Worm (Caenorhabditis elegans): ENCODE results near the gene Y38F1A.7.

Y38F1A.7 gene

DNA sequence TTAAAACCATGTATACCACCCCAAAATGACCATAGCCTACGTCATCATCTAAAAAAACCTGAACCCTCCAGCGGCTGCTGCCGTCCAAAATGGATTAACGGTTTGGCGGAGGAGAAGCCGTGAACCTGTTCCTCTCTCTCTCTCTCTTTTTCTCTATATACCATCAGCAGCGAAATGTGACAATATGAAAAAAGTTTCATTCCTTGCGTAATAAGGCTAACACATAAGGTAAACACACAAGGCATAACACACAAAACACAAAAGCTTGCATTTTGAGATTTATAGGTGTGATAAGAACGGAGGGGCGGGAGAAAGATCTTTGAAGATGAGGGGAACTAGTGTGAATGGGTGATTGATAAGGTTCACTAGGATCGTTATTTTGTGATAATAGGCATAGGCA is 36.3 kb downstream of the Y38F1A.7 start:
- TF ChIP-seq W03F9.2 (tag; optimal IDR thresholded peaks at IDR 0.05) (no peak), him-1 (tag; optimal IDR thresholded peaks at IDR 0.05) (no peak), dao-5 (tag; optimal IDR thresholded peaks at IDR 0.05) (no peak)

DNA sequence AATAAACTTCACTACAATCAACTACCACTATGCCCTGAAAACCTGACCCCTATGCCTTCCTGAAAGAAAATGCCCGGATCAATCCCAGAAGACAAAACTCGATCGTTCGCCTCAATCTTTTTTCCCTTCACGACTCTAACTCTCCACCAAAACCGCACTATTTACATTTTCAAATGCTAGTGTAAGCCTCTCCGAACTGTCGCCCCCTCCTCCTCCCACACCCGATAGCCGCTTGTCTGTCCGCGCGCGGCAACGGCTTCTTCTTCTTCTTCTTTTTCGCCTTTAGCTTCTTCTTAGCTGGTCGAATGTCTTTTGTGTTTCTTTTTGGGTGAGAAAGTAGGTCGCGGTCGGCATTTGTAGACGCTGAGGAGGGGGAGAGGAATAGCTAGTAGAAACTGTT is 37.4 kb downstream of the Y38F1A.7 start:
- TF ChIP-seq him-1 (tag; optimal IDR thresholded peaks at IDR 0.05) (no peak), dao-5 (tag; optimal IDR thresholded peaks at IDR 0.05) (no peak), W03F9.2 (tag; optimal IDR thresholded peaks at IDR 0.05) (no peak)

DNA sequence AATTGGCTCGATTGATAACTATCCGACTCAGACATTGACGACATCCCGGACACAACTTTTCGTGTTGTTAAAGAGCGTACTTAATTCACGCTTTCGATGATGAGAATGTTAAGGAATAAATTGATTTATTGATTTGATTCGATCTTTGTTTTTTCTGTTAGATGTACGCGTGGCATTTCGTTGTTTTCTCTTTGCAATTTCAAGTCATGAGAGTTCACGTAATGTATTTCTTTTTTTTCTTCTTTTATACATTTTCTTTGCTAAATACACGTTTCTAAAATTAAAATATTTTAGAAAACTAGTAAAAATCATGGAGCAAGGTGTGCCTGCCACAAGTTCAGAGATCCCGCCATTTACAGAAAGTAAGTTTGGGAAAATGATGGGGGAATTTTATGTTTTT is 42.9 kb downstream of the Y38F1A.7 start, which contains the start of the genes Y38F1A.1 and Y38F1A.2:
Gene Y38F1A.1 (minus strand): TSS at position 101 of the 400 bp plus-strand sequence.
Gene Y38F1A.2 (plus strand): TSS at position 289 of the 400 bp plus-strand sequence.
- TF ChIP-seq him-1 (tag; optimal IDR thresholded peaks at IDR 0.05) = no peak
- no peak for TF ChIP-seq dao-5 (tag; optimal IDR thresholded peaks at IDR 0.05)
- no peak for TF ChIP-seq W03F9.2 (tag; optimal IDR thresholded peaks at IDR 0.05)

DNA sequence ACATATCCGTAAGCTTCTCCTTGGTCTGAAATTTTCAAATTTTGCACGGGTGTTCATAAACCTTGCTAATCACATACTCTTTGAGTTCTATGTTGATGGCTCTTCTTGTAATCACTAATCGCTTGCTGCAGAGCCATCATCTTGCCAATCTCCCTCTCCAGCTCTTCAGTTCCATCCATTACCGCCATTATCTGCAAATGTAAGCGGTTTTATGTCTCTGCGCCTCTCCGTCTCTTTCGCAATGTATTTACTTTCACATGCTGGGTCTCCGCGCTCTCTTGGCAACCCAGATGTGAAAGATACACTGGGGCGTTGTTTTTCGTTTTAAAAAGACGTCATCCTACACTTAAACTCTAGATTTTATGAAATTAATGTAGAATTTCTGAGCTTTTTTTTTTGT is 44.3 kb downstream of the Y38F1A.7 start:
- TF ChIP-seq dao-5 (tag; optimal IDR thresholded peaks at IDR 0.05) = no peak
- no peak for TF ChIP-seq him-1 (tag; optimal IDR thresholded peaks at IDR 0.05)
- TF ChIP-seq W03F9.2 (tag; optimal IDR thresholded peaks at IDR 0.05) = no peak

DNA sequence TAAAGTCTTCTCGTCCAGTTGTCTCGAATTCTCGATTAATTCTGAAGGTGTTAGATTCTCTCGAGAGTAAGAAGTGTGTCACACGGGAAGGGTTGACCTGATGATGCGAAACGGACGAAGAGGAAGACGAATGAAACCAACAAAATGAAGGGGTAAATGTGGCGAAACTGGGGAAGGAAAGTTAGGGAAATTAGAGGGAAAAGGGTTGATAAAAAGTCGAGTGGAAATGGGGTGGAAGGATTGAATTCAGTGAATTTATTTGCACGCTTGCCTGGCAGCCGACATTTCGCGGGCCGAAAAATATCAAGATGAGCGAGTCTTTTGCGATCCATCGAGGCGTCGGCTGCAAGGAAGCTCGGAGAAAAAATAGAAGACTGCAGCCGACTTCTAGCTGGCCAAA is 49.4 kb downstream of the Y38F1A.7 start, which contains the start of gene F58G1.7:
Gene F58G1.7 (minus strand): TSS at position 101 of the 400 bp plus-strand sequence.
- TF ChIP-seq dao-5 (tag; optimal IDR thresholded peaks at IDR 0.05) (no peak), W03F9.2 (tag; optimal IDR thresholded peaks at IDR 0.05) (no peak), him-1 (tag; optimal IDR thresholded peaks at IDR 0.05) (no peak)
